Fruit fly (Drosophila melanogaster): ENCODE measurements around the gene CG11537.

DNA sequence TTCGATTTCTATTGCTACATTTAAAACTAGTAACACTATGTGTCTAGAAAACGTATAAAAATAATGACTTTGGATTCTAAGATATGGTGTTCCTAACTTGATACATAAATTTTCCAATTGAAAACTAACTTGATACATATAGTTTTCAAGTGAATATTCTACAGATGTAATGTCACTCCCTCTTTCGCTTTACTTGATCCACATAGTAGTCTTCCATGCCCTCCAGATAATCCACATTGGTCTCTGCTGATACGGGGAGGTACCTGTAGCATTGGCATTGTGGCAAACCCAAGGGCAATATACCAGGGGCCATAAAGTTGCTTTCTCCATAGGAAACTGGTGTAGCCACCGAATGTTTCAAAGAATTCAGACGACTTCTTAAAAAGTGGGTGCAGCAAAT, 32.1 kb downstream of the CG11537 start, which contains the start of gene CG45066:
- TF ChIP-seq Smox (GFP tag; optimal IDR thresholded peaks at IDR 0.05) = no peak
- no peak for TF ChIP-seq fd59A (GFP tag; optimal IDR thresholded peaks at IDR 0.05)
- no peak for TF ChIP-seq CG8119 (GFP tag; IDR thresholded peaks at IDR 0.05)
- TF ChIP-seq net (GFP tag; optimal IDR thresholded peaks at IDR 0.05) = no peak
- TF ChIP-seq CG15336 (GFP tag; IDR thresholded peaks at IDR 0.05) = no peak
- no peak for TF ChIP-seq CG34406 (GFP tag; optimal IDR thresholded peaks at IDR 0.05)
- TF ChIP-seq fd85E (GFP tag; optimal IDR thresholded peaks at IDR 0.05) = no peak
- no peak for TF ChIP-seq CG11902 (GFP tag; optimal IDR thresholded peaks at IDR 0.05)
- no peak for TF ChIP-seq CG7368 (GFP tag; optimal IDR thresholded peaks at IDR 0.05)
- no peak for TF ChIP-seq CG4318 (GFP tag; optimal IDR thresholded peaks at IDR 0.05)

Measured in whole organism, prepupa.